Worm (Caenorhabditis elegans): ENCODE results near the gene F09G2.2.

The F09G2.2 gene

ce11 chrV:7193562-7193961 lies 3.2 kb upstream of the F09G2.2 start, which contains the start of gene F09G2.8:
F09G2.8 (minus strand) TSS chrV:7193662.
- no peak for TF ChIP-seq F37D6.2 (tag; optimal IDR thresholded peaks at IDR 0.05)
- TF ChIP-seq spr-1 (tag; optimal IDR thresholded peaks at IDR 0.05), result no peak
- TF ChIP-seq nhr-11 (tag; optimal IDR thresholded peaks at IDR 0.05), result no peak
- no peak for TF ChIP-seq F49E8.2 (tag; optimal IDR thresholded peaks at IDR 0.05; ENCODE audit: borderline replicate concordance)
- TF ChIP-seq Y75B8A.6 (GFP tag; IDR thresholded peaks at IDR 0.05), result no peak
- no peak for TF ChIP-seq madf-5 (GFP tag; IDR thresholded peaks at IDR 0.05)

DNA sequence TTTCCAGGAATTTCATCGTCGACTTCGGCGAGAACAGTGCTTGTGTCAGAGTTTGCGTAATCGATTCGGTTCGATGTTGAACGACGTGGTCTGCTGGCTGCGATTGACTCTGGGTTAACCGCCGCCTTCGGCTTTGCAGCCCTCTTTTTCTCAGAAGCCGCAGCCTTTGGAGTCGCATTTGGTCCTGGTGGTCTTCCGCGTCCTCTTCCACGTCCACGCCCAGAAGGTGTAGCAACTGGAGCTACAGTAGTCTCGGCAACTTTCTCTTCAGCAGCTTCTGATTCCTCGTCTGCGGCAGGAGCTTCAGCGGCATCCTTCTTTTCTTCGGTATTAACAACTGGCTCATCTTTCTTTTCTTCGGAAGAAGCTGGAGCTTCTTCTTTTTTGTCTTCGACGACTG lies 1.9 kb upstream of the F09G2.2 start:
- TF ChIP-seq lin-15B (tag; optimal IDR thresholded peaks at IDR 0.05), result no peak
- TF ChIP-seq set-16 (GFP tag; IDR thresholded peaks at IDR 0.05), result peak; percentile 64

- TF ChIP-seq mdl-1 (tag; optimal IDR thresholded peaks at IDR 0.05) (no peak), fos-1 (tag; optimal IDR thresholded peaks at IDR 0.05) (no peak), zfp-2 (tag; optimal IDR thresholded peaks at IDR 0.05) (no peak), mes-2 (tag; optimal IDR thresholded peaks at IDR 0.05; ENCODE audit: poor library complexity, severe bottlenecking) (no peak), lin-15B (tag; optimal IDR thresholded peaks at IDR 0.05) (no peak), aly-2 (tag; optimal IDR thresholded peaks at IDR 0.05) (no peak), nhr-76 (tag; optimal IDR thresholded peaks at IDR 0.05) (no peak), mxl-2 (GFP tag; conservative IDR thresholded peaks at IDR 0.05) (no peak), nhr-237 (tag; optimal IDR thresholded peaks at IDR 0.05) (no peak), unc-62 (GFP tag; optimal IDR thresholded peaks at IDR 0.05 in 1 of 2) (no peak), unc-62 (tag; optimal IDR thresholded peaks at IDR 0.05) (no peak), snpc-1.2 (GFP tag; IDR thresholded peaks at IDR 0.05) (no peak)
These were observed 679 bp upstream of the F09G2.2 start, which contains the start of gene attf-2 for ce11 chrV:7196037-7196436. attf-2 (minus strand) TSS chrV:7196137.

DNA sequence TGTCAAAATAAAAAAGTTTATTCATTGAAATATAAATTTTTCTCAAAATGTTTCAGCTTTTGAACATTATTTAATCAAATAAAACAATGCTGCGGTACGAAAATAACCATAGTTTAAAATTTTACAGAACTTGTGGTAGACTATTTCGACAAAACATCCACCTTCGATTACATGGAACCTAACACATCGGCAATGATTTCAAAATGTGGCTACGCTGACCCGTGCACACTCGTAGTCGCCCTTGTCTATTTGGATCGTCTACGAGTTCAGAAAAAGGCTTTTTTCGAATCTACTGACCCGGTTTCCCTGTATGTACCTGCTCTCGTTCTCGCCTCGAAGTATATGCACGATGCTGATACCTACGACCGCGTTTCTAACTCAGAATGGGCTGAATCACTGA lies 320 bp downstream of the F09G2.2 start:
- TF ChIP-seq daf-12 (tag; optimal IDR thresholded peaks at IDR 0.05) (no peak), T20F7.1 (GFP tag; optimal IDR thresholded peaks at IDR 0.05) (no peak), nhr-42 (GFP tag; IDR thresholded peaks at IDR 0.05) (0 out of 2 replicates have a peak, but pooled peaks have one; percentile 20), zfp-2 (tag; optimal IDR thresholded peaks at IDR 0.05) (no peak), php-3 (GFP tag; IDR thresholded peaks at IDR 0.05) (no peak), lim-7 (GFP tag; IDR thresholded peaks at IDR 0.05) (0 out of 2 replicates have a peak, but pooled peaks have one; percentile 49), mxl-2 (GFP tag; conservative IDR thresholded peaks at IDR 0.05) (no peak)

- TF ChIP-seq hlh-11 (tag; optimal IDR thresholded peaks at IDR 0.05), result peak; percentile 71
- TF ChIP-seq lim-7 (GFP tag; IDR thresholded peaks at IDR 0.05), result no peak
- no peak for TF ChIP-seq ztf-11 (tag; optimal IDR thresholded peaks at IDR 0.05)
- TF ChIP-seq arid-1 (GFP tag; conservative IDR thresholded peaks at IDR 0.05), result peak; percentile 59; the same call in 1 of the 2 replicates
- TF ChIP-seq unc-39 (tag; optimal IDR thresholded peaks at IDR 0.05), result no peak
- TF ChIP-seq D1046.2 (GFP tag; IDR thresholded peaks at IDR 0.05), result no peak
- TF ChIP-seq nhr-48 (tag; optimal IDR thresholded peaks at IDR 0.05), result peak; percentile 14
- no peak for TF ChIP-seq rbr-2 (tag; optimal IDR thresholded peaks at IDR 0.05)
- peak; percentile 73 for TF ChIP-seq dmd-6 (GFP tag; IDR thresholded peaks at IDR 0.05)
- no peak for TF ChIP-seq tag-97 (GFP tag; IDR thresholded peaks at IDR 0.05)
- peak; percentile 83 for TF ChIP-seq ama-1 (optimal IDR thresholded peaks at IDR 0.05)
- TF ChIP-seq nhr-41 (GFP tag; IDR thresholded peaks at IDR 0.05), result 0 out of 2 replicates have a peak, but pooled peaks have one; percentile 45
- no peak for TF ChIP-seq mdt-29 (GFP tag; IDR thresholded peaks at IDR 0.05)
- no peak for TF ChIP-seq lir-3 (tag; optimal IDR thresholded peaks at IDR 0.05)
- TF ChIP-seq nhr-11 (tag; optimal IDR thresholded peaks at IDR 0.05), result no peak
- TF ChIP-seq sdz-12 (GFP tag; optimal IDR thresholded peaks at IDR 0.05), result peak; percentile 5
- TF ChIP-seq nhr-111 (GFP tag; optimal IDR thresholded peaks at IDR 0.05), result no peak
- no peak for TF ChIP-seq vab-7 (GFP tag; IDR thresholded peaks at IDR 0.05)
- TF ChIP-seq F49E8.2 (tag; optimal IDR thresholded peaks at IDR 0.05; ENCODE audit: borderline replicate concordance), result no peak
- TF ChIP-seq nhr-77 (tag; optimal IDR thresholded peaks at IDR 0.05), result peak; percentile 39
- no peak for TF ChIP-seq ceh-32 (tag; optimal IDR thresholded peaks at IDR 0.05; ENCODE audit: poor library complexity)
- no peak for TF ChIP-seq egl-27 (tag; optimal IDR thresholded peaks at IDR 0.05)
- no peak for TF ChIP-seq nhr-237 (tag; optimal IDR thresholded peaks at IDR 0.05)
- 0 out of 2 replicates have a peak, but pooled peaks have one; percentile 15 for TF ChIP-seq hmg-1.1 (GFP tag; IDR thresholded peaks at IDR 0.05)
- TF ChIP-seq F10B5.3 (tag; optimal IDR thresholded peaks at IDR 0.05), result peak; percentile 38
These were observed 1.7 kb downstream of the F09G2.2 start for ce11 chrV:7198403-7198802.

Measured in whole organism, L4 larva.